Fruit fly (Drosophila melanogaster) whole organism, adult: ENCODE data around the gene CG7766.

Experiments
- CG11617 ChIP-seq: fragments of 200-800 bp; sonication (Bioruptor generic); optimal IDR thresholded peaks from 2 replicates; lab custom pipeline; 2017; ENCODE audit warnings: mild to moderate bottlenecking, missing biosample characterization, missing genetic modification reagents, missing genetic modification characterization
- CG12768 ChIP-seq: fragments of 200-800 bp; sonication (Bioruptor generic); optimal IDR thresholded peaks from 2 replicates; lab custom pipeline; 2017; ENCODE audit warnings: missing biosample characterization, missing genetic modification characterization, mild to moderate bottlenecking, moderate library complexity, missing genetic modification reagents
- CG14711 ChIP-seq: fragments of 200-800 bp; sonication (Bioruptor generic); optimal IDR thresholded peaks from 2 replicates; lab custom pipeline; 2018; ENCODE audit warnings: missing biosample characterization, mild to moderate bottlenecking, missing genetic modification characterization, moderate library complexity
- CG1620 ChIP-seq: fragments of 200-800 bp; sonication (Bioruptor generic); optimal IDR thresholded peaks from 2 replicates; lab custom pipeline; 2016; ENCODE audit warnings: missing biosample characterization, missing genetic modification characterization
- CG33017 ChIP-seq: fragments of 200-800 bp; sonication (Bioruptor generic); optimal IDR thresholded peaks from 2 replicates; lab custom pipeline; 2018; ENCODE audit warnings: missing biosample characterization, mild to moderate bottlenecking, missing genetic modification characterization, moderate library complexity
- CG5204 ChIP-seq: fragments of 200-800 bp; sonication (Bioruptor generic); optimal IDR thresholded peaks from 2 replicates; lab custom pipeline; 2016; ENCODE audit warnings: missing biosample characterization, missing genetic modification characterization
- CG7045 ChIP-seq: fragments of 200-800 bp; sonication (Bioruptor generic); optimal IDR thresholded peaks from 2 replicates; lab custom pipeline; 2017; ENCODE audit warnings: missing biosample characterization, mild to moderate bottlenecking, missing genetic modification characterization
- CG7101 ChIP-seq: fragments of 200-800 bp; sonication (Bioruptor generic); optimal IDR thresholded peaks from 2 replicates; lab custom pipeline; 2018; ENCODE audit warnings: missing biosample characterization, mild to moderate bottlenecking, missing genetic modification characterization, moderate library complexity
- Clk ChIP-seq: fragments of 200-800 bp; sonication (Bioruptor generic); optimal IDR thresholded peaks from 2 replicates; lab custom pipeline; 2017; ENCODE audit warnings: missing biosample characterization, missing genetic modification characterization
- Crg-1 ChIP-seq: fragments of 200-800 bp; sonication (Bioruptor generic); optimal IDR thresholded peaks from 2 replicates; lab custom pipeline; 2016; ENCODE audit warnings: missing biosample characterization, missing genetic modification characterization
- Hr96 ChIP-seq: fragments of 200-800 bp; sonication (Bioruptor generic); optimal IDR thresholded peaks from 2 replicates; lab custom pipeline; 2016; ENCODE audit warnings: missing biosample characterization, missing genetic modification characterization
- Mnt ChIP-seq: fragments of 200-800 bp; sonication (Bioruptor generic); optimal IDR thresholded peaks from 2 replicates; lab custom pipeline; 2016; ENCODE audit warnings: missing biosample characterization, mild to moderate bottlenecking, missing genetic modification characterization
- bab1 ChIP-seq: fragments of 200-800 bp; sonication (Bioruptor generic); optimal IDR thresholded peaks from 3 replicates; lab custom pipeline; 2019; ENCODE audit warnings: missing biosample characterization, mild to moderate bottlenecking, missing genetic modification characterization, moderate library complexity
- cic ChIP-seq: fragments of 200-800 bp; sonication (Bioruptor generic); optimal IDR thresholded peaks from 2 replicates; lab custom pipeline; 2017; ENCODE audit warnings: missing biosample characterization, mild to moderate bottlenecking, missing genetic modification characterization, moderate library complexity
- cnc ChIP-seq, 2 experiments: fragments of >200 bp; optimal IDR thresholded peaks; 2 replicates each; lab custom pipeline; 2017
- kay ChIP-seq: fragments of 200-800 bp; sonication (Bioruptor generic); peaks from one replicate; lab custom pipeline; 2016; ENCODE audit warnings: missing biosample characterization, missing genetic modification characterization, borderline replicate concordance
- ovo ChIP-seq: fragments of 200-800 bp; sonication (Bioruptor generic); optimal IDR thresholded peaks from 2 replicates; lab custom pipeline; 2016; ENCODE audit warnings: missing biosample characterization, missing genetic modification characterization
- pad ChIP-seq: fragments of 200-800 bp; sonication (Bioruptor generic); optimal IDR thresholded peaks from 3 replicates; lab custom pipeline; 2017; ENCODE audit warnings: missing biosample characterization, missing genetic modification characterization, mild to moderate bottlenecking, moderate library complexity, missing genetic modification reagents
- tj ChIP-seq: fragments of 200-800 bp; sonication (Bioruptor generic); optimal IDR thresholded peaks from 3 replicates; lab custom pipeline; 2017; ENCODE audit warnings: missing biosample characterization, mild to moderate bottlenecking, missing genetic modification characterization, moderate library complexity
- toe ChIP-seq: fragments of 200-800 bp; sonication (Bioruptor generic); optimal IDR thresholded peaks from 2 replicates; lab custom pipeline; 2016; ENCODE audit warnings: missing biosample characterization, missing genetic modification characterization

CG7766 gene

DNA sequence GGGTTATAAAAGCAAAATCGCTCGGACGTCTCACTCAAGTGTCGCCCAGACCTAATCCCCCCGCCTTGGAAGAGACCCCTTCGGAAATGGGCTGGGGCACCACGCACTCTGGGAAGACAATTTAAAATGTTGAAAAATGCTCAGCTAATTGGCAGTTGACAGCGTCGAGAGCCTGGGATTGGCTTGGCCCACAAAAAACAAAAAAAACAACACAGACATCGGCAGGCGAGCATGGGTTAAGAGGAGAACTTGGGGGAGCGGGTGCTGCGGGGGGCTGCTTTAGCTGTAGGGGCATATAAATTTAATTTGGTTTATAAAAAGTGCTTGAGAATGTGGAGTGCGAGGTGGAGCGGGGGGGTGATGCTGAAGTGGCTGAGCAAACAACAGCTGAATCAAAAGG lies 19.0 kb upstream of the CG7766 start:
- no peak for TF ChIP-seq pad (GFP tag; lab: Kevin White, UChicago)
- TF ChIP-seq kay (GFP tag; lab: Kevin White, UChicago), result no peak
- no peak for TF ChIP-seq CG5204 (GFP tag; lab: Kevin White, UChicago)
- TF ChIP-seq tj (GFP tag; lab: Kevin White, UChicago), result no peak
- TF ChIP-seq bab1 (GFP tag; lab: Kevin White, UChicago), result no peak
- TF ChIP-seq cnc (optimal IDR thresholded peaks at IDR 0.05; lab: Kevin White, UChicago), result no peak
- TF ChIP-seq ovo, result no peak
- no peak for TF ChIP-seq CG7045 (GFP tag; lab: Kevin White, UChicago)
- no peak for TF ChIP-seq CG14711 (tag; lab: Kevin White, UChicago)
- no peak for TF ChIP-seq Clk (GFP tag; lab: Kevin White, UChicago)
- TF ChIP-seq toe (GFP tag; lab: Kevin White, UChicago), result no peak
- no peak for TF ChIP-seq CG7101 (tag; lab: Kevin White, UChicago)
- TF ChIP-seq CG33017 (tag; lab: Kevin White, UChicago), result no peak
- no peak for TF ChIP-seq Mnt (GFP tag; lab: Kevin White, UChicago)

dm6 chrX:9120828-9121754 lies 17.6 kb upstream of the CG7766 start:
- TF ChIP-seq CG12768 (GFP tag; lab: Kevin White, UChicago) (no peak), cnc (optimal IDR thresholded peaks at IDR 0.05; lab: Kevin White, UChicago) (no peak), pad (GFP tag; lab: Kevin White, UChicago) (no peak), toe (GFP tag; lab: Kevin White, UChicago) (no peak), CG14711 (tag; lab: Kevin White, UChicago) (peak; percentile 32), Clk (GFP tag; lab: Kevin White, UChicago) (no peak), CG11617 (no peak), Mnt (GFP tag; lab: Kevin White, UChicago) (no peak), bab1 (GFP tag; lab: Kevin White, UChicago) (peak; percentile 17)

DNA sequence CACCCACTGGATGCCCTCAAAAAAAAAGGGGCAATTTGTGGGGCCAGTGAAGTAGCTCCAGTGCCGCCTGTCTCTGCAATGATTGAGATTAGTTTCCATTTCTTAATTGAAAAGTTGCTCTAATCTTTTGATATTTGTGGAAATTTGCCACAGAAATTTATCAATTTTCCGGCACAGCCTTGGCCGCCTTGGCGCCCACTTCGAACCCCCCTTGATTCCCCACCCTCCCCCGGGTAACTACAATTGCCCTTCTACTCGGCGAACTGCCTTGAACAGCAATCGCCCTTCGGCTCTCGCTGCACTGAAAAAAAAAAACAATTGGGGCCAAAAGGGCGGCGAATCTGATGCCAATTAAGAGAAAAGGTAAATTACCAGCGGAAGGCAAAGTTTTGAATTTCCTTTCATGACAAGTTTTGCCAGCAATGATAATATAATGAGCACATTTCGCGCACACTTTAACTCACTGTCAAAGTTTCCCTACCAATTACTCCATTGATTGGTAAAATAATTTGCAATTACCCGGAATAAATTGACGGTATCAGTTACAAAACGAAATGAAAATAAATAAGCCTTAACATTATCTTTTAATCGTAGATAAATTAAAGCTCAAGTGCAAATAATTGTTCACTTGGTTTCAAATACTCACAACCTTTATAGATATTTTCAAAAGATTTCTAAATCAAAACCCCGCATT lies 16.3 kb upstream of the CG7766 start:
- TF ChIP-seq Mnt (GFP tag; lab: Kevin White, UChicago), result no peak
- no peak for TF ChIP-seq CG5204 (GFP tag; lab: Kevin White, UChicago)
- no peak for TF ChIP-seq CG1620 (GFP tag; lab: Kevin White, UChicago)
- TF ChIP-seq cnc (optimal IDR thresholded peaks at IDR 0.05; lab: Kevin White, UChicago), result no peak
- no peak for TF ChIP-seq tj (GFP tag; lab: Kevin White, UChicago)
- no peak for TF ChIP-seq Crg-1 (GFP tag; lab: Kevin White, UChicago)
- no peak for TF ChIP-seq CG7045 (GFP tag; lab: Kevin White, UChicago)
- no peak for TF ChIP-seq Clk (GFP tag; lab: Kevin White, UChicago)
- TF ChIP-seq kay (GFP tag; lab: Kevin White, UChicago), result no peak
- no peak for TF ChIP-seq Hr96
- TF ChIP-seq CG33017 (tag; lab: Kevin White, UChicago), result no peak

DNA sequence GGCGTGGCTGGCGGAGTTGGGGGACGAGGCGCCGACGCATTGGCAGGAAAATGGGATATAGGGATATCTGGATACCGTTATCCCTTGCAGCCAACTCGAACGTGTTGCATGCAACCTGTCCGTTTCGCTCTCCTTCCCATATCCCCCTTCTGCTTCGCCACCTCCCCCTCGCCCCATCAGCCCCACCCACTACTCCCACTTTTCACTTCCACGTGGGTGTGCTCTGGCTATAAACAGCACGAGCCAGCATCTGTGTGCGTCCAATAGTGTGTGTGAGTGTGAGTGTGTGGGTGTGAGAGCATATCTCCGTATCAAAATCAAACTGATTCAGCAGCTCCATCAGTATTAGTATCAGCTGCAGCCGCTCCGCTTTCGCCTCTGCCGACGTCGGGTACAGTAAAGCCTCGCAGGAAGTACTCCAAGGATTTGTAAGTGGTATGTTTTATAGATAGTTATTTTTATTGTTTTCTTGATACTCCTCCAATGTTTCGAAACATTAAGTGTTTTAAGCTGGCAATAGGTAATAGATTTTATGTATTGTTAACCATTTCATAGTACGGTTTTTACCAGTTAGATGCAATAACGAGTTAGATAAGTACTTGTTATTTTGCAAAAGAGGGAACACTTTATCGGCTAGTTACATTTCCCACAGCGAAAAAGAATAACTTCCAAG lies 15.6 kb upstream of the CG7766 start:
- TF ChIP-seq ovo (no peak), cnc (optimal IDR thresholded peaks at IDR 0.05; lab: Kevin White, UChicago) (no peak), CG5204 (GFP tag; lab: Kevin White, UChicago) (no peak), CG7045 (GFP tag; lab: Kevin White, UChicago) (no peak), bab1 (GFP tag; lab: Kevin White, UChicago) (no peak), cic (GFP tag; lab: Kevin White, UChicago) (no peak), CG14711 (tag; lab: Kevin White, UChicago) (no peak), Clk (GFP tag; lab: Kevin White, UChicago) (no peak), CG12768 (GFP tag; lab: Kevin White, UChicago) (no peak), kay (GFP tag; lab: Kevin White, UChicago) (no peak), Crg-1 (GFP tag; lab: Kevin White, UChicago) (no peak)

- no peak for TF ChIP-seq bab1 (GFP tag; lab: Kevin White, UChicago)
- no peak for TF ChIP-seq CG33017 (tag; lab: Kevin White, UChicago)
- TF ChIP-seq Clk (GFP tag; lab: Kevin White, UChicago), result no peak
- TF ChIP-seq Hr96, result no peak
- TF ChIP-seq CG1620 (GFP tag; lab: Kevin White, UChicago), result no peak
- no peak for TF ChIP-seq ovo
- no peak for TF ChIP-seq cnc (optimal IDR thresholded peaks at IDR 0.05; lab: Kevin White, UChicago)
- no peak for TF ChIP-seq CG7101 (tag; lab: Kevin White, UChicago)
- no peak for TF ChIP-seq pad (GFP tag; lab: Kevin White, UChicago)
- TF ChIP-seq CG11617, result no peak
- no peak for TF ChIP-seq cic (GFP tag; lab: Kevin White, UChicago)
- TF ChIP-seq CG7045 (GFP tag; lab: Kevin White, UChicago), result no peak
- TF ChIP-seq Crg-1 (GFP tag; lab: Kevin White, UChicago), result no peak
- TF ChIP-seq kay (GFP tag; lab: Kevin White, UChicago), result no peak
Measured at dm6 chrX:9117831-9118230, 14.3 kb upstream of the CG7766 start.
